Fruit fly (Drosophila melanogaster) whole organism, prepupa: ENCODE results near the gene Neurl4.

ENCODE experiments used
- Blimp-1 ChIP-seq: fragments of 200-800 bp; sonication (Bioruptor generic); optimal IDR thresholded peaks from 3 replicates; lab custom pipeline; 2017; ENCODE audit warnings: missing biosample characterization, missing genetic modification characterization, mild to moderate bottlenecking, moderate library complexity, missing genetic modification reagents
- CG10631 ChIP-seq: fragments of 200-800 bp; sonication (Bioruptor generic); optimal IDR thresholded peaks from 2 replicates; lab custom pipeline; 2016; ENCODE audit warnings: missing biosample characterization, missing genetic modification characterization
- CG10669 ChIP-seq: fragments of 200-800 bp; sonication (Bioruptor generic); optimal IDR thresholded peaks from 3 replicates; lab custom pipeline; 2018; ENCODE audit warnings: missing biosample characterization, mild to moderate bottlenecking, missing genetic modification characterization, moderate library complexity
- CG11294 ChIP-seq: fragments of 200-800 bp; sonication (Bioruptor generic); IDR thresholded peaks from 2 replicates; pipeline ENCODE4 v1.3.6; 2022; ENCODE audit warnings: missing biosample characterization, missing genetic modification characterization
- CG11762 ChIP-seq: fragments of 200-800 bp; sonication (Bioruptor generic); optimal IDR thresholded peaks from 3 replicates; lab custom pipeline; 2016; ENCODE audit warnings: missing biosample characterization, missing genetic modification characterization; ENCODE audit not compliant: insufficient read depth
- CG11902 ChIP-seq: fragments of 200-800 bp; sonication (Bioruptor generic); optimal IDR thresholded peaks from 3 replicates; lab custom pipeline; 2016; ENCODE audit warnings: missing biosample characterization, missing genetic modification characterization
- CG1621 ChIP-seq: fragments of 200-800 bp; sonication (Bioruptor generic); optimal IDR thresholded peaks from 3 replicates; lab custom pipeline; 2018; ENCODE audit warnings: missing biosample characterization, mild to moderate bottlenecking, missing genetic modification characterization
- CG16779 ChIP-seq: fragments of 200-800 bp; sonication (Bioruptor generic); optimal IDR thresholded peaks from 3 replicates; lab custom pipeline; 2017; ENCODE audit warnings: missing biosample characterization, mild to moderate bottlenecking, missing genetic modification characterization
- CG3032 ChIP-seq: fragments of 200-800 bp; optimal IDR thresholded peaks from 2 replicates; lab custom pipeline; 2019; ENCODE audit warnings: missing biosample characterization, mild to moderate bottlenecking, missing genetic modification characterization, moderate library complexity
- CG31627 ChIP-seq: fragments of 200-800 bp; sonication (Bioruptor generic); optimal IDR thresholded peaks from 3 replicates; lab custom pipeline; 2016; ENCODE audit warnings: missing biosample characterization, missing genetic modification characterization
- CG32006 ChIP-seq: fragments of 200-800 bp; sonication (Bioruptor generic); optimal IDR thresholded peaks from 3 replicates; lab custom pipeline; 2017; ENCODE audit warnings: missing biosample characterization, mild to moderate bottlenecking, missing genetic modification characterization
- CG34406 ChIP-seq: fragments of 200-800 bp; sonication (Bioruptor generic); optimal IDR thresholded peaks from 3 replicates; lab custom pipeline; 2016; ENCODE audit warnings: missing biosample characterization, missing genetic modification characterization
- CG3919 ChIP-seq: fragments of 200-800 bp; sonication (Bioruptor generic); optimal IDR thresholded peaks from 3 replicates; lab custom pipeline; 2016; ENCODE audit warnings: missing biosample characterization, missing genetic modification characterization
- CG4318 ChIP-seq: fragments of 200-800 bp; sonication (Bioruptor generic); optimal IDR thresholded peaks from 3 replicates; lab custom pipeline; 2017; ENCODE audit warnings: missing biosample characterization, mild to moderate bottlenecking, missing genetic modification characterization
- CG6163 ChIP-seq: fragments of 200-800 bp; sonication (Bioruptor generic); IDR thresholded peaks from 3 replicates; pipeline ENCODE4 v1.3.6; 2022; ENCODE audit warnings: missing biosample characterization, missing genetic modification characterization
- CG6276 ChIP-seq: fragments of 200-800 bp; sonication (Bioruptor generic); optimal IDR thresholded peaks from 2 replicates; lab custom pipeline; 2017; ENCODE audit warnings: missing biosample characterization, mild to moderate bottlenecking, missing genetic modification characterization
- CG6792 ChIP-seq: fragments of 200-800 bp; sonication (Bioruptor generic); optimal IDR thresholded peaks from 3 replicates; lab custom pipeline; 2016; ENCODE audit warnings: missing biosample characterization, missing genetic modification characterization
- CG6854 ChIP-seq: fragments of 200-800 bp; sonication (Bioruptor generic); optimal IDR thresholded peaks from 2 replicates; lab custom pipeline; 2017; ENCODE audit warnings: missing biosample characterization, mild to moderate bottlenecking, missing genetic modification characterization
- CG7368 ChIP-seq: fragments of 200-800 bp; sonication (Bioruptor generic); optimal IDR thresholded peaks from 3 replicates; lab custom pipeline; 2016; ENCODE audit warnings: missing biosample characterization, missing genetic modification characterization
- CG8119 ChIP-seq: fragments of 200-800 bp; sonication (Bioruptor generic); IDR thresholded peaks from 3 replicates; pipeline ENCODE4 v1.3.6; 2022; ENCODE audit warnings: missing biosample characterization, missing genetic modification characterization
- CG8632 ChIP-seq: fragments of 200-800 bp; sonication (Bioruptor generic); optimal IDR thresholded peaks from 3 replicates; lab custom pipeline; 2016; ENCODE audit warnings: missing biosample characterization, missing genetic modification characterization
- CG9139 ChIP-seq: fragments of 200-800 bp; sonication (Bioruptor generic); optimal IDR thresholded peaks from 3 replicates; lab custom pipeline; 2017; ENCODE audit warnings: missing biosample characterization, mild to moderate bottlenecking, missing genetic modification characterization
- Eip75B ChIP-seq: fragments of 200-800 bp; sonication (Bioruptor generic); optimal IDR thresholded peaks from 3 replicates; lab custom pipeline; 2016; ENCODE audit warnings: missing biosample characterization, missing genetic modification characterization
- Eip93F ChIP-seq: fragments of 200-800 bp; sonication (Bioruptor generic); optimal IDR thresholded peaks from 2 replicates; lab custom pipeline; 2016; ENCODE audit warnings: missing biosample characterization, mild to moderate bottlenecking, missing genetic modification characterization
- Ets96B ChIP-seq: fragments of 200-800 bp; optimal IDR thresholded peaks from 2 replicates; lab custom pipeline; 2019; ENCODE audit warnings: missing biosample characterization, mild to moderate bottlenecking, missing genetic modification characterization, moderate library complexity
- Gug ChIP-seq: fragments of 200-800 bp; sonication (Bioruptor generic); IDR thresholded peaks from 2 replicates; pipeline ENCODE4 v1.3.6; 2022; ENCODE audit warnings: missing biosample characterization, missing genetic modification characterization
- Hr38 ChIP-seq: sonication (Bioruptor generic); optimal IDR thresholded peaks from 2 replicates; lab custom pipeline; 2016; ENCODE audit warnings: missing biosample characterization, missing genetic modification characterization
- Hr39 ChIP-seq: fragments of 200-800 bp; sonication (Bioruptor generic); optimal IDR thresholded peaks from 2 replicates; lab custom pipeline; 2016; ENCODE audit warnings: missing biosample characterization, missing genetic modification characterization
- Hr4 ChIP-seq: fragments of 200-800 bp; sonication (Bioruptor generic); optimal IDR thresholded peaks from 3 replicates; lab custom pipeline; 2016; ENCODE audit warnings: missing biosample characterization, missing genetic modification characterization
- Lpt ChIP-seq: fragments of 200-800 bp; sonication (Bioruptor generic); optimal IDR thresholded peaks from 3 replicates; lab custom pipeline; 2016; ENCODE audit warnings: missing biosample characterization, missing genetic modification characterization
- Smox ChIP-seq: fragments of 200-800 bp; sonication (Bioruptor generic); optimal IDR thresholded peaks from 3 replicates; lab custom pipeline; 2016; ENCODE audit warnings: missing biosample characterization, missing genetic modification characterization
- Sox14 ChIP-seq: fragments of 200-800 bp; sonication (Bioruptor generic); optimal IDR thresholded peaks from 3 replicates; lab custom pipeline; 2016; ENCODE audit warnings: missing biosample characterization, missing genetic modification characterization
- Sox15 ChIP-seq: fragments of 200-800 bp; sonication (Bioruptor generic); optimal IDR thresholded peaks from 3 replicates; lab custom pipeline; 2016; ENCODE audit warnings: missing biosample characterization, missing genetic modification characterization
- cyc ChIP-seq: fragments of 200-800 bp; sonication (Bioruptor generic); optimal IDR thresholded peaks from 3 replicates; lab custom pipeline; 2016; ENCODE audit warnings: missing biosample characterization, missing genetic modification characterization
- dsx ChIP-seq: fragments of 200-800 bp; optimal IDR thresholded peaks from 3 replicates; lab custom pipeline; 2019; ENCODE audit warnings: missing biosample characterization, mild to moderate bottlenecking, missing genetic modification characterization, moderate library complexity; ENCODE audit not compliant: poor library complexity, severe bottlenecking
- eg ChIP-seq: fragments of 200-800 bp; sonication (Bioruptor generic); IDR thresholded peaks from 3 replicates; pipeline ENCODE4 v1.3.6; 2022; ENCODE audit warnings: missing biosample characterization, missing genetic modification characterization
- esn ChIP-seq: fragments of 200-800 bp; sonication (Bioruptor generic); optimal IDR thresholded peaks from 2 replicates; lab custom pipeline; 2016; ENCODE audit warnings: missing biosample characterization, mild to moderate bottlenecking, missing genetic modification characterization, moderate library complexity
- fd59A ChIP-seq: fragments of 200-800 bp; sonication (Bioruptor generic); optimal IDR thresholded peaks from 2 replicates; lab custom pipeline; 2017; ENCODE audit warnings: missing biosample characterization, mild to moderate bottlenecking, missing genetic modification characterization, missing genetic modification reagents
- fd85E ChIP-seq: fragments of 200-800 bp; sonication (Bioruptor generic); optimal IDR thresholded peaks from 3 replicates; lab custom pipeline; 2016; ENCODE audit warnings: missing biosample characterization, missing genetic modification characterization
- fkh ChIP-seq: fragments of 200-800 bp; sonication (Bioruptor generic); optimal IDR thresholded peaks from 3 replicates; lab custom pipeline; 2017; ENCODE audit warnings: missing biosample characterization, mild to moderate bottlenecking, missing genetic modification characterization, moderate library complexity
- lz ChIP-seq: fragments of 200-800 bp; sonication (Bioruptor generic); optimal IDR thresholded peaks from 3 replicates; lab custom pipeline; 2016; ENCODE audit warnings: missing biosample characterization, missing genetic modification characterization
- pdm3 ChIP-seq: fragments of 200-800 bp; sonication (Bioruptor generic); optimal IDR thresholded peaks from 3 replicates; lab custom pipeline; 2016; ENCODE audit warnings: missing biosample characterization, missing genetic modification characterization
- salr ChIP-seq, 2 experiments: fragments of 200-800 bp; sonication (Bioruptor generic); optimal IDR thresholded peaks; 3 replicates each; lab custom pipeline; 2016 to 2018; ENCODE audit warnings: missing biosample characterization in 2 of 2, missing genetic modification characterization in 2 of 2, mild to moderate bottlenecking in 1 of 2
- ss ChIP-seq, 2 experiments: fragments of 200-800 bp; sonication (Bioruptor generic); optimal IDR thresholded peaks; 2 replicates in 1 of 2; 3 replicates in 1 of 2; lab custom pipeline; 2017 to 2018; ENCODE audit warnings: mild to moderate bottlenecking in 2 of 2, missing biosample characterization in 2 of 2, missing genetic modification characterization in 2 of 2, moderate library complexity in 1 of 2
- topi ChIP-seq: fragments of 200-800 bp; sonication (Bioruptor generic); optimal IDR thresholded peaks from 3 replicates; lab custom pipeline; 2016; ENCODE audit warnings: missing biosample characterization, missing genetic modification characterization
- vri ChIP-seq: fragments of 200-800 bp; sonication (Bioruptor generic); optimal IDR thresholded peaks from 3 replicates; lab custom pipeline; 2016; ENCODE audit warnings: missing biosample characterization, mild to moderate bottlenecking, missing genetic modification characterization

The Neurl4 gene

DNA sequence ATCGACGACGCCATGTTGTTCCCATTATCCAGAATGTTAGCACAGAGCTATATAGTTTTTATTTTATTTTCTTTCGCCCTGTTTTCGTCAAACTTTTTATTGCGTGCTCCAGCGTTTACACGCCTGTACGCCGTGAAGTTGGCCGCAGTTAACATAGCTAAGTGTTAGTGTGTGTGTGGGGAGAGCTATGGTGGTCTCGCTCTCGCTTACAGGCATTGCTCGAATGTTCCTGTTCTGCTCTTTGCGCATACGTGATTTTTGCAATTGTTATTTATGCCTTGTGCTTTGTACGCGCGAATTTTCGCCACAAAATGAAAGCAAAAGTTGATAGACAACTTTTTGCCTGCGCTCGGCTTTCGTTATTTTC is 45.7 kb downstream of the Neurl4 start (continued):
- TF ChIP-seq CG6792 (GFP tag; lab: Kevin White, UChicago) (no peak), CG8119 (GFP tag; lab: Robert Waterston, UW) (no peak), CG31627 (GFP tag; lab: Kevin White, UChicago) (no peak), fd59A (no peak), Eip93F (GFP tag; lab: Kevin White, UChicago) (no peak), CG34406 (GFP tag; lab: Kevin White, UChicago) (no peak), CG6276 (GFP tag; lab: Kevin White, UChicago) (no peak), dsx (GFP tag; lab: Kevin White, UChicago) (peak; percentile 13), CG6163 (GFP tag; lab: Robert Waterston, UW) (peak; percentile 95), pdm3 (GFP tag; lab: Kevin White, UChicago) (peak; percentile 7), esn (peak; percentile 46), Ets96B (tag; lab: Kevin White, UChicago) (no peak), Sox15 (GFP tag; lab: Kevin White, UChicago) (no peak), Hr4 (GFP tag; lab: Kevin White, UChicago) (no peak)

DNA sequence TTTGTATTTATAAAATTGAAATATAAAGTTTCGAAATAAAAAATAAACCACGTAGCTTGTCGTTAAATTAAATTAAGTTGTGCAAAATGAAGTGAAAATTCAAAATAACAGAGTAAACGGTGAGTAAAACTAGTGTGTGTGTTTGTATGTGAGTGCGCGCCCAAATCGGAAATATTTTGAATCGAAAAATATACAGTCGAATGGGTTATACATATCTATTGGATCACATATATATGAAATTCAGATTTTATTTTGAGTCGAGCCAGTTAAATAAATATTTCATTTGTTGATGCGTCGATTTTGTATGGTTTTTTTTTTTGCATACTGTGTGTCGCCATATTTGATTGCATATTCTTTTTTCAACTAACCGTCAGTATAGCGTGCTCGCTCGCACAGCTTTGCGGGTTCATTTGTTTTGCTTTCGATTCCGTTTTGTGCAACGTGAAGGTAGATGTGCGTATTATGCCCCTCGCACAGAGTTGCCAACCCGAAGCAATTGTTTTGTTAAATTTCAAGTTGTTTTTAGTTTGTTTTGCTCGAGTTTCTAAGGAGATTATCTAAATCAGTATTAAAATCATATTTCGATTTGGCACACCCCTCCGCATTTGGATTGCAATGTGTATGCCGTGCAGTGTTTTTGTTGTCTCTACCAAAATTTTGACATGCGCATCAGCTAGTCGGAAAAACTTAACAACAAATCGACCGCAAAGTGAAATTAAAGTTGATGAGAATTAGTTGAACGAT is 46.2 kb downstream of the Neurl4 start:
- TF ChIP-seq eg (GFP tag; lab: Robert Waterston, UW) (peak; percentile 63; the same call in 2 of the 3 replicates), CG7368 (GFP tag; lab: Kevin White, UChicago) (no peak), Sox14 (GFP tag; lab: Kevin White, UChicago) (peak; percentile 47), CG6854 (no peak), Lpt (no peak), vri (no peak), CG6792 (GFP tag; lab: Kevin White, UChicago) (no peak), Eip75B (peak; percentile 41), pdm3 (GFP tag; lab: Kevin White, UChicago) (peak; percentile 15), CG6276 (GFP tag; lab: Kevin White, UChicago) (no peak), CG8632 (GFP tag; lab: Kevin White, UChicago) (no peak), Ets96B (tag; lab: Kevin White, UChicago) (peak; percentile 31), topi (GFP tag; lab: Kevin White, UChicago) (peak; percentile 16), CG16779 (tag; lab: Kevin White, UChicago) (peak; percentile 1), CG31627 (GFP tag; lab: Kevin White, UChicago) (no peak), Sox15 (GFP tag; lab: Kevin White, UChicago) (no peak), CG6163 (GFP tag; lab: Robert Waterston, UW) (peak; percentile 75), CG1621 (tag; lab: Kevin White, UChicago) (peak; percentile 34), Hr4 (GFP tag; lab: Kevin White, UChicago) (no peak), fd59A (no peak), Blimp-1 (GFP tag; lab: Kevin White, UChicago) (no peak), Hr39 (GFP tag; lab: Kevin White, UChicago) (peak; percentile 15), CG9139 (GFP tag; lab: Kevin White, UChicago) (no peak), dsx (GFP tag; lab: Kevin White, UChicago) (no peak), CG10669 (GFP tag; lab: Kevin White, UChicago) (peak; percentile 37), CG34406 (GFP tag; lab: Kevin White, UChicago) (no peak), lz (peak; percentile 23), Gug (GFP tag; lab: Robert Waterston, UW) (no peak), Hr38 (GFP tag; lab: Kevin White, UChicago) (no peak), CG3919 (GFP tag; lab: Kevin White, UChicago) (no peak), Smox (peak; percentile 4), CG3032 (tag; lab: Kevin White, UChicago) (peak; percentile 22), CG8119 (GFP tag; lab: Robert Waterston, UW) (no peak), fd85E (GFP tag; lab: Kevin White, UChicago) (no peak), CG11762 (no peak), ss (GFP tag; optimal IDR thresholded peaks at IDR 0.05; lab: Kevin White, UChicago) (peak in 1 of 2 experiments; percentile 55), CG10631 (GFP tag; lab: Kevin White, UChicago) (no peak), salr (GFP tag; optimal IDR thresholded peaks at IDR 0.05; lab: Kevin White, UChicago) (no peak), CG11294 (GFP tag; lab: Robert Waterston, UW) (no peak), fkh (GFP tag; lab: Kevin White, UChicago) (peak; percentile 30), CG32006 (GFP tag; lab: Kevin White, UChicago) (peak; percentile 14), esn (peak; percentile 52), CG4318 (GFP tag; lab: Kevin White, UChicago) (no peak), CG11902 (GFP tag; lab: Kevin White, UChicago) (no peak), cyc (GFP tag; lab: Kevin White, UChicago) (no peak)
